Worm (Caenorhabditis elegans): ENCODE data around the gene pqn-62.
A peak's percentile ranks its signal among the peaks of the same experiment; 100 is the strongest.

pqn-62 gene

ce11 chrX:5174256-5174655 is 21.7 kb upstream of the pqn-62 start, which contains the start of gene zchc-1A:
Gene zchc-1A (plus strand): TSS chrX:5174369.
- TF ChIP-seq ama-1 (optimal IDR thresholded peaks at IDR 0.05), result no peak
- no peak for TF ChIP-seq ztf-11 (tag; optimal IDR thresholded peaks at IDR 0.05)
- 0 out of 2 replicates have a peak, but pooled peaks have one; percentile 19 for TF ChIP-seq daf-19 (GFP tag; conservative IDR thresholded peaks at IDR 0.05)
- peak in 1 of 2 experiments; percentile 54 for TF ChIP-seq unc-62 (GFP tag; optimal IDR thresholded peaks at IDR 0.05 in 1 of 2)
- no peak for TF ChIP-seq unc-62 (tag; optimal IDR thresholded peaks at IDR 0.05)

ce11 chrX:5179050-5179449 is 16.9 kb upstream of the pqn-62 start, which contains the start of gene metl-9:
Gene metl-9 (minus strand): TSS chrX:5179150.
- TF ChIP-seq attf-4 (tag; optimal IDR thresholded peaks at IDR 0.05) (no peak), aha-1 (tag) (peak; percentile 73), egl-27 (tag; optimal IDR thresholded peaks at IDR 0.05) (no peak)

ce11 chrX:5179874-5180273 is 16.0 kb upstream of the pqn-62 start, which contains the start of gene sru-48:
Gene sru-48 (plus strand): TSS chrX:5180174.
- no peak for TF ChIP-seq dve-1 (tag; optimal IDR thresholded peaks at IDR 0.05; ENCODE audit: insufficient read depth)
- TF ChIP-seq aha-1 (tag), result peak; percentile 17

- TF ChIP-seq unc-62 (GFP tag; optimal IDR thresholded peaks at IDR 0.05 in 1 of 2), result peak in 1 of 2 experiments; percentile 22
- no peak for TF ChIP-seq unc-62 (tag; optimal IDR thresholded peaks at IDR 0.05)
- no peak for TF ChIP-seq ztf-7 (tag; optimal IDR thresholded peaks at IDR 0.05)
Observed at ce11 chrX:5183931-5184330, 12.0 kb upstream of the pqn-62 start, which contains the start of gene T03G11.9. Gene T03G11.9 (plus strand): TSS chrX:5184231.

- TF ChIP-seq ceh-82 (tag; optimal IDR thresholded peaks at IDR 0.05) (no peak), lin-38 (GFP tag; IDR thresholded peaks at IDR 0.05) (no peak), F37D6.2 (tag; optimal IDR thresholded peaks at IDR 0.05) (no peak), hlh-30 (tag; optimal IDR thresholded peaks at IDR 0.05; ENCODE audit: insufficient read depth) (no peak), nhr-10 (tag; optimal IDR thresholded peaks at IDR 0.05) (no peak), snpc-4 (tag; optimal IDR thresholded peaks at IDR 0.05) (no peak), lin-1 (GFP tag; IDR thresholded peaks at IDR 0.05) (no peak), dmd-6 (GFP tag; IDR thresholded peaks at IDR 0.05) (no peak)
Observed at ce11 chrX:5188977-5189376, 6.9 kb upstream of the pqn-62 start, which contains the start of gene zig-6. Gene zig-6 (minus strand): TSS chrX:5189077.

- TF ChIP-seq daf-8 (GFP tag; IDR thresholded peaks at IDR 0.05) (no peak), aha-1 (tag) (peak; percentile 97)
Observed at ce11 chrX:5190061-5190460, 5.8 kb upstream of the pqn-62 start.

- TF ChIP-seq unc-62 (GFP tag; optimal IDR thresholded peaks at IDR 0.05 in 1 of 2) (peak in 1 of 2 experiments; percentile 11), unc-62 (tag; optimal IDR thresholded peaks at IDR 0.05) (no peak), rbr-2 (tag; optimal IDR thresholded peaks at IDR 0.05) (no peak), ceh-32 (tag; optimal IDR thresholded peaks at IDR 0.05; ENCODE audit: poor library complexity) (no peak)
Observed at ce11 chrX:5193402-5193801, 2.5 kb upstream of the pqn-62 start.

ce11 chrX:5197440-5197839 is 1.5 kb downstream of the pqn-62 start:
- TF ChIP-seq hlh-11 (tag; optimal IDR thresholded peaks at IDR 0.05), result peak; percentile 17
- peak; percentile 19 for TF ChIP-seq nhr-11 (tag; optimal IDR thresholded peaks at IDR 0.05)
- TF ChIP-seq dmd-6 (GFP tag; IDR thresholded peaks at IDR 0.05), result no peak
- TF ChIP-seq daf-16 (GFP tag; optimal IDR thresholded peaks at IDR 0.05), result peak in 1 of 2 experiments; percentile 99
- no peak for TF ChIP-seq daf-16 (tag; optimal IDR thresholded peaks at IDR 0.05)

- TF ChIP-seq unc-130 (GFP tag; optimal IDR thresholded peaks at IDR 0.05) (no peak), nhr-76 (tag; optimal IDR thresholded peaks at IDR 0.05) (no peak), rbr-2 (tag; optimal IDR thresholded peaks at IDR 0.05) (no peak), D1046.2 (GFP tag; IDR thresholded peaks at IDR 0.05) (no peak), ZK546.5 (tag; optimal IDR thresholded peaks at IDR 0.05) (no peak), dmd-8 (GFP tag; IDR thresholded peaks at IDR 0.05) (no peak), duxl-1 (tag; optimal IDR thresholded peaks at IDR 0.05; ENCODE audit: poor library complexity) (no peak), unc-62 (GFP tag; optimal IDR thresholded peaks at IDR 0.05 in 1 of 2) (no peak), unc-62 (tag; optimal IDR thresholded peaks at IDR 0.05) (no peak), nhr-28 (tag; optimal IDR thresholded peaks at IDR 0.05) (no peak), egl-43 (GFP tag; IDR thresholded peaks at IDR 0.05) (no peak), ceh-44 (GFP tag; IDR thresholded peaks at IDR 0.05) (no peak)
Observed at ce11 chrX:5199245-5199644, 3.3 kb downstream of the pqn-62 start.
